Worm (Caenorhabditis elegans) whole organism, midembryonic: ENCODE results near the gene C26B9.5.

Experiments used
- T22C8.4 ChIP-seq: fragments of 200-800 bp; sonication (Bioruptor generic); IDR thresholded peaks from 2 replicates; pipeline ENCODE4 v1.3.6; 2022; ENCODE audit warnings: missing genetic modification characterization, missing compliant biosample characterization
- med-1 ChIP-seq: sonication (generic microtip); optimal IDR thresholded peaks from 2 replicates; lab custom pipeline; 2017; ENCODE audit warnings: missing genetic modification characterization, mild to moderate bottlenecking, missing compliant biosample characterization, antibody characterized with exemption, missing genetic modification reagents; ENCODE audit not compliant: insufficient read depth
- ztf-23 ChIP-seq: fragments of 200-800 bp; sonication (Bioruptor generic); IDR thresholded peaks from 2 replicates; pipeline ENCODE4 v1.3.6; 2022; ENCODE audit warnings: missing genetic modification reagents, missing genetic modification characterization, missing compliant biosample characterization

ce11 chrX:5348529-5349148, 19.4 kb downstream of the C26B9.5 start, which contains the start of gene syx-3:
- no peak for TF ChIP-seq ztf-23 (GFP tag; lab: Robert Waterston, UW)
- no peak for TF ChIP-seq T22C8.4 (GFP tag; lab: Robert Waterston, UW)
- TF ChIP-seq med-1 (GFP tag; lab: Kevin White, UChicago) = no peak
